Fruit fly (Drosophila melanogaster) S2 (cell line): Measurements from ENCODE around the gene CG3984.

Experiments used
- CG8478 ChIP-seq: fragments of >200 bp; optimal IDR thresholded peaks from 2 replicates; lab custom pipeline; 2018
- CTCF ChIP-seq, 2 experiments: fragments of >200 bp; optimal IDR thresholded peaks; 2 replicates each; lab custom pipeline; 2018

CG3984 gene

dm6 chr3R:15114465-15115228 is 22.3 kb upstream of the CG3984 start:
- no peak for TF ChIP-seq CG8478

DNA sequence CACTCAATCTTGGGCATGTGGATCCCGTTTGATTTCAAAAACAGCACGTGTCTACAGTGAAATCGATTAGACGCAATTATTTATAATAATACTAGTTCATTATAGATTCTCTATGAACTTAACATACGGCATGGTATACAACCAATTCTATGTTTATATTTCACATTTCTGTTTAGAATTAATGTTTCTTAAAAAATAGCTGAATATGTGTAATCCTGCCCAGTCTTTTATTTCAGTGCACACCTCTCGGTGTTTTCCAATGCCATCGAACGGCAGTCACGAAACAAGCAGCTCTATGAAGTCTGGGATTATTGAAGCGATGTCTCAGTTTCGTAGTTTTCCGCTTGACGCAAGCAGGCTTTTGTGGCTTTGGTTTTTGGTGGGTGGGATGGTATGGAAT is 19.2 kb upstream of the CG3984 start:
- TF ChIP-seq CTCF (optimal IDR thresholded peaks at IDR 0.05; lab: Kevin White, UChicago) (no peak), CG8478 (no peak)

- TF ChIP-seq CTCF (optimal IDR thresholded peaks at IDR 0.05; lab: Kevin White, UChicago) (no peak), CG8478 (no peak)
Measured at dm6 chr3R:15119730-15120129, 17.2 kb upstream of the CG3984 start.

DNA sequence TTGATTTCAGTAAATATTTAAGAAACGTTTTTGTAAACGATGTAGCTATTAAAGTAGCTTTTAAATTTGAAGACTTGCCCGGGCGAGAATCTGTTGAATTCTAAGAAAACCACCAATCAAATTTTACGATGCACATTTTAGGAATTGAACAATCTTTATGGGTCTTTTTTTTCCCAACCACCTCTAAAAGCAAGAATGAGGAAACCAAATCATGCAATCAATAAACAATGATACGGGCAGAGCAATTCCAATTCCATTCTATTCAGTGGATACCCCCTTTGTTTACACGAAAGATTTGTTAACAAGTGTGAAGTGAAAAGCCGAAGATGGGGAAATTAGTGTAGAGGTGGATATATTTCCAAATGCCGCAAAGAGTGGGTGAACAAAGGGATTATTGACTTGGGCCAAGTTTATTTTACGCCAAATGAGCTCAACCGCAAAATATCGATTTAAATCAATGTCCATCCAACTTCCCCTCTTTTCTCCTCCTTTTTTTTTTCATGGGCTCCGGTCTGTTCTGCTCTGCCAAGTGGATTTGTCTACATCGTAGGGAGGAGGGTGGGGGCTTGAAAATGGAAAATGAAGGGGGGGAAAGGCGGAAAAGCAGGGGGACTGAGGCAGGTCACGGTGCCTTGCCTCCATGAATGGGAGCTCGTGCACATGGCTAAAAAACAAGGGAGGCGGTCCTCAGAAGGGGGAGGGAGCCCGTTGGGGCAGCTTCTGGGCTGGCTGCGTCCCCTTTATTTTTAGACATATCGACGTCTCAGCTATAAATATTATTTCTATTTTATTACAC is 15.2 kb upstream of the CG3984 start:
- TF ChIP-seq CG8478: no peak

DNA sequence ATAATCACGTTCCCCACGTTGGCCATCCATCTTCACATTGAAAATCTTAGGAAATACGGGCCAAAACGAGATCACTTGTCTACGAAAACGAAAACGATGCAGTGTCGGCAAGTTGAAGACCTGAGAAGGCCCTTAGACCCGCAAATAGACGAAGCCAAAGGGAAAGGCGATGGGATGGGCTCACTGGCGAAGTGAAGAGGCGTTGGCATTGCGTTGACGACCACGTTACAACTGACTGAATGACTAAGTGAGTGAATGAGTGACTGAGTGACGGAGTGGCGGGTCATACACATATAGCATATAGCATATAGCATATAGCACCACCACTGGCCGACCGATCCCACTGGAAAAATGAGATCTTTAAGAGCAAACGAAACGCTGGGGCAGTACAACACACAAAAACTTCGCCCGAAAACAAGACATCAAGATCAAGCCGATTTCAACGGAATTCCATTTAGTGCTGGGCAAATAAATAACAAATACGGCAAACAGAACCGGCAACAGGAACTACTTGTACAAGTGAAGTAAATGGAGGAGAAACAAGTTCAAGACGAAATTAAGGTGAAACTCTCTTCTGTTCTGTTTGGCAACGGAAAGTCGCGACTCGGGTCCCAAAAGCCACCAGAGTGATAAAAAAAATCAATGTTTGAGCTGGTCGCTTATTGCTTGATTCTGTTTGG is 13.8 kb upstream of the CG3984 start:
- TF ChIP-seq CTCF (optimal IDR thresholded peaks at IDR 0.05; lab: Kevin White, UChicago) (no peak), CG8478 (no peak)

dm6 chr3R:15124559-15124958 is 12.4 kb upstream of the CG3984 start:
- TF ChIP-seq CG8478 (no peak), CTCF (optimal IDR thresholded peaks at IDR 0.05; lab: Kevin White, UChicago) (no peak)

- TF ChIP-seq CG8478 (no peak), CTCF (optimal IDR thresholded peaks at IDR 0.05; lab: Kevin White, UChicago) (no peak)
Measured at dm6 chr3R:15125796-15126195, 11.2 kb upstream of the CG3984 start.

dm6 chr3R:15128060-15128459 is 8.9 kb upstream of the CG3984 start:
- TF ChIP-seq CTCF (optimal IDR thresholded peaks at IDR 0.05; lab: Kevin White, UChicago): no peak
- TF ChIP-seq CG8478: no peak

- TF ChIP-seq CTCF (optimal IDR thresholded peaks at IDR 0.05; lab: Kevin White, UChicago) (no peak), CG8478 (no peak)
Measured at dm6 chr3R:15128646-15129429, 8.1 kb upstream of the CG3984 start.

- no peak for TF ChIP-seq CTCF (optimal IDR thresholded peaks at IDR 0.05; lab: Kevin White, UChicago)
- TF ChIP-seq CG8478: no peak
Measured at dm6 chr3R:15129998-15130397, 7.0 kb upstream of the CG3984 start.

- TF ChIP-seq CTCF (optimal IDR thresholded peaks at IDR 0.05; lab: Kevin White, UChicago): no peak
- no peak for TF ChIP-seq CG8478
Measured at dm6 chr3R:15130873-15131272, 6.1 kb upstream of the CG3984 start.

dm6 chr3R:15131677-15132076 is 5.3 kb upstream of the CG3984 start, which contains the start of gene CG42788:
Gene CG42788 (minus strand): TSS chr3R:15131926.
- TF ChIP-seq CG8478 (no peak), CTCF (optimal IDR thresholded peaks at IDR 0.05; lab: Kevin White, UChicago) (peak; percentile 30 to 65)

dm6 chr3R:15136015-15136414 is 933 bp upstream of the CG3984 start:
- no peak for TF ChIP-seq CTCF (optimal IDR thresholded peaks at IDR 0.05; lab: Kevin White, UChicago)
- TF ChIP-seq CG8478: no peak

- TF ChIP-seq CG8478: no peak
- TF ChIP-seq CTCF (optimal IDR thresholded peaks at IDR 0.05; lab: Kevin White, UChicago): no peak
Measured at dm6 chr3R:15138251-15138650, 1.3 kb downstream of the CG3984 start.
